Fruit fly (Drosophila melanogaster) whole organism: ENCODE measurements around the gene CG9667.

Experiments used
- CG8478 ChIP-seq: fragments of >200 bp; optimal IDR thresholded peaks from 2 replicates; lab custom pipeline; 2018; ENCODE audit warnings: inconsistent platforms
- Dll ChIP-seq: fragments of >200 bp; optimal IDR thresholded peaks from 2 replicates; lab custom pipeline; 2017
- EcR ChIP-seq, 2 experiments: fragments of >200 bp; optimal IDR thresholded peaks; 2 replicates each; lab custom pipeline; 2017; ENCODE audit warnings: missing biosample characterization in 2 of 2, missing genetic modification characterization in 2 of 2, missing genetic modification reagents in 2 of 2
- pan ChIP-seq: fragments of >200 bp; optimal IDR thresholded peaks from 2 replicates; lab custom pipeline; 2017
- psq ChIP-seq: fragments of >200 bp; optimal IDR thresholded peaks from 2 replicates; lab custom pipeline; 2017
- usp ChIP-seq: fragments of >200 bp; optimal IDR thresholded peaks from 2 replicates; lab custom pipeline; 2017; ENCODE audit warnings: missing biosample characterization, missing genetic modification characterization, mixed read lengths

CG9667 gene

DNA sequence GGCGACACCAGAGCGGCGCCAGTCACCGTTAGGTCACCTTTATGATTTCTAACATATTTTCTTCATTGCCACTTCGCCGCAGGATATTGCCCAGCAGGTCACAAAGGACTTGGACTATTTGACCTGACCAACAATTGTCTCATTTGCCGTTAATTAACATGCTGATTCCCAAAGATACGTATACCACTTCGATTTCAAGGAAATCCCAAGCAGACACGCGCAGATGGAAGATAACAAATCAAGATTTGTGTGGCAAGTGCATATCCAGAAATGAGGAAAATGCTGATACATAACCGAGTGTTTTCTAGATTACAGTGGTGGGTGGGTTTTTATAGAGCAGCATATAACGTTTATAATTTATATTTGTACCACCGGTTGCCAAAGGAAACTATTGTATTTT, 25.0 kb upstream of the CG9667 start:
- TF ChIP-seq CG8478 (no peak), Dll (lab: Kevin White, UChicago) (no peak), usp (GFP tag; lab: Kevin White, UChicago) (no peak), EcR (GFP tag; optimal IDR thresholded peaks at IDR 0.05; lab: Kevin White, UChicago) (no peak), pan (lab: Kevin White, UChicago) (no peak), psq (lab: Kevin White, UChicago) (no peak)

- no peak for TF ChIP-seq usp (GFP tag; lab: Kevin White, UChicago)
- no peak for TF ChIP-seq psq (lab: Kevin White, UChicago)
These were observed 23.8 kb upstream of the CG9667 start for dm6 chr3R:8149995-8150394.

dm6 chr3R:8149003-8149402, 22.8 kb upstream of the CG9667 start:
- TF ChIP-seq psq (lab: Kevin White, UChicago) (no peak), CG8478 (no peak), Dll (lab: Kevin White, UChicago) (no peak), pan (lab: Kevin White, UChicago) (no peak), EcR (GFP tag; optimal IDR thresholded peaks at IDR 0.05; lab: Kevin White, UChicago) (no peak), usp (GFP tag; lab: Kevin White, UChicago) (no peak)

- no peak for TF ChIP-seq usp (GFP tag; lab: Kevin White, UChicago)
- no peak for TF ChIP-seq EcR (GFP tag; optimal IDR thresholded peaks at IDR 0.05; lab: Kevin White, UChicago)
- no peak for TF ChIP-seq psq (lab: Kevin White, UChicago)
- no peak for TF ChIP-seq pan (lab: Kevin White, UChicago)
- no peak for TF ChIP-seq Dll (lab: Kevin White, UChicago)
These were observed 20.8 kb upstream of the CG9667 start for dm6 chr3R:8146892-8147384.

DNA sequence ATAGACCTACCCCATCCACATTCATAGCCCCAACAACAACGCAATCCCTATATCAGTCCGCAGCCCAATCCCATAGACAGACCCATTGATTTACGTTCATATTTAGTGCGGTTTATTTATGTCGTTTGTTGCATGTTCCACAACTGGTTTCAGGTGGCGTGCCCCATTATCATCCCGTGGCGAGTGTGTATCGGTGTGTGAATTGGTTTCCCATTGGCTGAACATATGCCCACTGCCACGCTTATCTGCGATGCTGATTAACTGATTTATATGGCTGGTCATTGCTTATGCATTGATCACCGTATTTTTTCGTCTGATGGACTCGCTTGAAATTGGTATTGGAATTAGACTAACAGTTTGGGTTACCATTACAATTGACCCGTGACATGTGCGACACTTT, 19.6 kb upstream of the CG9667 start:
- TF ChIP-seq usp (GFP tag; lab: Kevin White, UChicago) (no peak), EcR (GFP tag; optimal IDR thresholded peaks at IDR 0.05; lab: Kevin White, UChicago) (no peak), CG8478 (no peak), psq (lab: Kevin White, UChicago) (no peak), pan (lab: Kevin White, UChicago) (no peak), Dll (lab: Kevin White, UChicago) (no peak)

DNA sequence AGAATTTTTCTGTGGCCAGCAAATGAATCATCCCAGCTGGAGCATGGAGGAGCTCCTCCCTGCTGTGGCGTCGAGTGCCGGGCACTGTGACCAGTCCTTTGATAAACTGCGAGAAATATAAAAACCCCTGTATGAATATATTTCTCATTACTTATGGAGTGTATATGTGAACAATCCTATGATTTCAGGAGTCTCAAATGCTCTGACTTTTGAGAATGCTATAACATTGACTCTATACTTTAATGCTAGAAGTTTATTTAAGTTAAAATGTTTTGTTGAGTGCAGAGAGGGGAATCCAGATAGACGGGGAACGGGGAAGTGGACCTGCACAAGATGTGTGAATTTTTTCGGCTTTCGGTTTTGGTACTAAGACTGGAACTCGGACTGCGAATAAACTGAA, 16.0 kb upstream of the CG9667 start:
- TF ChIP-seq CG8478 (no peak), EcR (GFP tag; optimal IDR thresholded peaks at IDR 0.05; lab: Kevin White, UChicago) (no peak), usp (GFP tag; lab: Kevin White, UChicago) (no peak), Dll (lab: Kevin White, UChicago) (no peak)

dm6 chr3R:8140628-8141372, 14.6 kb upstream of the CG9667 start:
- no peak for TF ChIP-seq CG8478
- TF ChIP-seq usp (GFP tag; lab: Kevin White, UChicago): no peak
- TF ChIP-seq Dll (lab: Kevin White, UChicago): no peak
- TF ChIP-seq psq (lab: Kevin White, UChicago): no peak
- TF ChIP-seq EcR (GFP tag; optimal IDR thresholded peaks at IDR 0.05; lab: Kevin White, UChicago): no peak
- no peak for TF ChIP-seq pan (lab: Kevin White, UChicago)

dm6 chr3R:8139854-8140402, 13.8 kb upstream of the CG9667 start:
- TF ChIP-seq EcR (GFP tag; optimal IDR thresholded peaks at IDR 0.05; lab: Kevin White, UChicago) (no peak), Dll (lab: Kevin White, UChicago) (no peak), CG8478 (no peak), usp (GFP tag; lab: Kevin White, UChicago) (no peak), pan (lab: Kevin White, UChicago) (no peak)

DNA sequence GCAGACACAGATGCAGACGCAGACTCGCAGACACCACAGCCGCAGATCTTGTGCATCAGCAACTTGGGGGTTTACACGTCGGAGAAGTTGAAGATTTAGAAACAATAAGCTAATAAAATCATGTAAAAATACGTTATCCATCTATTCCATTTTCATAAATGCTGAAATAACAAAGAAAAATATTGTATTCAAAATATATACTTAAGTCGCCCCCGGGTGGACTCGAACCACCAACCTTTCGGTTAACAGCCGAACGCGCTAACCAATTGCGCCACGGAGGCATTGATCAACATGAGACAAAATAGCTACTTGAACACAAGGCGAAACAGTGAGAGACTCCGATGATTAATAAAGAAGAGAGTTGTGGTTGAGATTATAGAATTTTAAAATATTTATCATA, 13.2 kb upstream of the CG9667 start:
- TF ChIP-seq CG8478 (no peak), Dll (lab: Kevin White, UChicago) (no peak), pan (lab: Kevin White, UChicago) (no peak)

- no peak for TF ChIP-seq psq (lab: Kevin White, UChicago)
- no peak for TF ChIP-seq EcR (GFP tag; optimal IDR thresholded peaks at IDR 0.05; lab: Kevin White, UChicago)
- TF ChIP-seq pan (lab: Kevin White, UChicago): no peak
- no peak for TF ChIP-seq Dll (lab: Kevin White, UChicago)
- TF ChIP-seq CG8478: no peak
- no peak for TF ChIP-seq usp (GFP tag; lab: Kevin White, UChicago)
These were observed 11.9 kb upstream of the CG9667 start for dm6 chr3R:8138095-8138494.

dm6 chr3R:8134544-8134943, 8.4 kb upstream of the CG9667 start:
- TF ChIP-seq EcR (GFP tag; optimal IDR thresholded peaks at IDR 0.05; lab: Kevin White, UChicago) (no peak), usp (GFP tag; lab: Kevin White, UChicago) (no peak), psq (lab: Kevin White, UChicago) (no peak), pan (lab: Kevin White, UChicago) (no peak), Dll (lab: Kevin White, UChicago) (no peak), CG8478 (no peak)

- no peak for TF ChIP-seq usp (GFP tag; lab: Kevin White, UChicago)
- TF ChIP-seq psq (lab: Kevin White, UChicago): no peak
These were observed 6.2 kb upstream of the CG9667 start for dm6 chr3R:8132398-8132797.
